Worm (Caenorhabditis elegans) whole organism, L4 larva: ENCODE measurements around the gene Y71H2AM.20.

Experiments used
- Y48G9A.11 ChIP-seq: fragments of 200-800 bp; sonication (Bioruptor generic); IDR thresholded peaks from 2 replicates; pipeline ENCODE4 v1.3.6; 2022; ENCODE audit warnings: missing genetic modification reagents, missing genetic modification characterization, missing compliant biosample characterization
- aha-1 ChIP-seq: fragments of 150-350 bp; peaks from one replicate; lab custom pipeline; 2014; ENCODE audit warnings: missing biosample characterization, missing genetic modification characterization
- fos-1 ChIP-seq: fragments of 150-350 bp; optimal IDR thresholded peaks from 2 replicates; lab custom pipeline; 2014; ENCODE audit warnings: missing biosample characterization, missing genetic modification characterization
- lin-13 ChIP-seq: fragments of 150-350 bp; optimal IDR thresholded peaks from 2 replicates; lab custom pipeline; 2014; ENCODE audit warnings: missing biosample characterization, missing genetic modification reagents, missing genetic modification characterization
- snpc-4 ChIP-seq: fragments of 150-350 bp; optimal IDR thresholded peaks from 2 replicates; lab custom pipeline; 2014; ENCODE audit warnings: missing biosample characterization, missing genetic modification characterization
- ztf-11 ChIP-seq: fragments of 150-350 bp; optimal IDR thresholded peaks from 2 replicates; lab custom pipeline; 2014; ENCODE audit warnings: missing biosample characterization, missing genetic modification characterization

- TF ChIP-seq Y48G9A.11 (GFP tag; lab: Robert Waterston, UW) = no peak
- TF ChIP-seq fos-1 (tag; lab: Kevin White, UChicago) = no peak
- TF ChIP-seq ztf-11 (tag; lab: Kevin White, UChicago) = no peak
- TF ChIP-seq snpc-4 = no peak
- no peak for TF ChIP-seq lin-13 (GFP tag; lab: Kevin White, UChicago)
- TF ChIP-seq aha-1 (tag; lab: Kevin White, UChicago) = no peak
Observed at ce11 chrIII:2787979-2788491, 2.3 kb upstream of the Y71H2AM.20 start, which contains the start of gene tbcc-1.
